Fruit fly (Drosophila melanogaster) whole organism, embryonic: ENCODE data around the gene Sdhaf3.
A peak's percentile ranks its signal among the peaks of the same experiment; 100 is the strongest.

Experiments
- Ada2b ChIP-seq: fragments of 200-800 bp; sonication (Bioruptor generic); IDR thresholded peaks from 2 replicates; pipeline ENCODE4 v1.3.6; 2022; ENCODE audit warnings: missing biosample characterization, missing genetic modification characterization
- B-H1 ChIP-seq: fragments of 200-800 bp; sonication (Bioruptor generic); IDR thresholded peaks from 3 replicates; pipeline ENCODE4 v1.3.6; 2022; ENCODE audit warnings: missing biosample characterization, missing genetic modification characterization
- Bgb ChIP-seq: fragments of 200-800 bp; sonication (Bioruptor generic); IDR thresholded peaks from 2 replicates; pipeline ENCODE4 v1.3.6; 2022; ENCODE audit warnings: missing biosample characterization, missing genetic modification characterization; ENCODE audit not compliant: partially characterized antibody
- Blimp-1 ChIP-seq: fragments of 200-800 bp; sonication (Bioruptor generic); optimal IDR thresholded peaks from 3 replicates; lab custom pipeline; 2018; ENCODE audit warnings: missing biosample characterization, missing genetic modification characterization, mild to moderate bottlenecking, moderate library complexity, missing genetic modification reagents
- C15 ChIP-seq: fragments of 200-800 bp; sonication (Bioruptor generic); IDR thresholded peaks from 3 replicates; pipeline ENCODE4 v1.3.6; 2022; ENCODE audit warnings: missing biosample characterization, missing genetic modification characterization
- CG10565 ChIP-seq: fragments of 200-800 bp; sonication (Bioruptor generic); optimal IDR thresholded peaks from 3 replicates; lab custom pipeline; 2016; ENCODE audit warnings: missing biosample characterization, mild to moderate bottlenecking, missing genetic modification characterization
- CG11247 ChIP-seq: fragments of 200-800 bp; sonication (Bioruptor generic); IDR thresholded peaks from 2 replicates; pipeline ENCODE4 v1.3.6; 2022; ENCODE audit warnings: missing biosample characterization, missing genetic modification characterization
- CG11695 ChIP-seq: fragments of 200-800 bp; sonication (Bioruptor generic); IDR thresholded peaks from 3 replicates; pipeline ENCODE4 v1.3.6; 2022; ENCODE audit warnings: missing biosample characterization, missing genetic modification characterization
- CG11723 ChIP-seq: fragments of 200-800 bp; sonication (Bioruptor generic); optimal IDR thresholded peaks from 2 replicates; lab custom pipeline; 2017; ENCODE audit warnings: missing biosample characterization, mild to moderate bottlenecking, missing genetic modification characterization
- CG1602 ChIP-seq: fragments of 200-800 bp; sonication (Bioruptor generic); optimal IDR thresholded peaks from 3 replicates; lab custom pipeline; 2016; ENCODE audit warnings: missing biosample characterization, missing genetic modification characterization
- CG1647 ChIP-seq: fragments of 200-800 bp; sonication (Bioruptor generic); optimal IDR thresholded peaks from 3 replicates; lab custom pipeline; 2016; ENCODE audit warnings: missing biosample characterization, missing genetic modification characterization
- CG16779 ChIP-seq: fragments of 200-800 bp; sonication (Bioruptor generic); IDR thresholded peaks from 2 replicates; pipeline ENCODE4 v1.3.6; 2022; ENCODE audit warnings: missing biosample characterization, missing genetic modification characterization
- CG16863 ChIP-seq: fragments of 200-800 bp; sonication (Bioruptor generic); optimal IDR thresholded peaks from 3 replicates; lab custom pipeline; 2016; ENCODE audit warnings: missing biosample characterization, missing genetic modification characterization
- CG17385 ChIP-seq: fragments of 200-800 bp; sonication (Bioruptor generic); optimal IDR thresholded peaks from 3 replicates; lab custom pipeline; 2018; ENCODE audit warnings: missing biosample characterization, mild to moderate bottlenecking, missing genetic modification characterization
- CG17568 ChIP-seq: fragments of 200-800 bp; sonication (Bioruptor generic); optimal IDR thresholded peaks from 2 replicates; lab custom pipeline; 2018; ENCODE audit warnings: missing biosample characterization, mild to moderate bottlenecking, missing genetic modification characterization, moderate library complexity
- CG17912 ChIP-seq: fragments of 200-800 bp; sonication (Bioruptor generic); optimal IDR thresholded peaks from 2 replicates; lab custom pipeline; 2018; ENCODE audit warnings: missing biosample characterization, mild to moderate bottlenecking, missing genetic modification characterization
- CG1832 ChIP-seq: fragments of 200-800 bp; sonication (Bioruptor generic); optimal IDR thresholded peaks from 2 replicates; lab custom pipeline; 2017; ENCODE audit warnings: missing biosample characterization, mild to moderate bottlenecking, missing genetic modification characterization, inconsistent platforms
- CG30020 ChIP-seq: fragments of 200-800 bp; optimal IDR thresholded peaks from 2 replicates; lab custom pipeline; 2019; ENCODE audit warnings: missing biosample characterization, mild to moderate bottlenecking, missing genetic modification characterization, moderate library complexity
- CG3281 ChIP-seq: fragments of 200-800 bp; sonication (Bioruptor generic); optimal IDR thresholded peaks from 3 replicates; lab custom pipeline; 2017; ENCODE audit warnings: missing biosample characterization, mild to moderate bottlenecking, missing genetic modification characterization
- CG4328 ChIP-seq: fragments of 200-800 bp; sonication (Bioruptor generic); optimal IDR thresholded peaks from 3 replicates; lab custom pipeline; 2017; ENCODE audit warnings: missing biosample characterization, missing genetic modification reagents, missing genetic modification characterization
- CG4404 ChIP-seq: fragments of 200-800 bp; sonication (Bioruptor generic); IDR thresholded peaks from 2 replicates; pipeline ENCODE4 v1.3.6; 2022; ENCODE audit warnings: missing biosample characterization, missing genetic modification characterization
- CG6254 ChIP-seq: fragments of 200-800 bp; sonication (Bioruptor generic); optimal IDR thresholded peaks from 3 replicates; lab custom pipeline; 2017; ENCODE audit warnings: mild to moderate bottlenecking, missing biosample characterization, missing genetic modification reagents, missing genetic modification characterization
- CG6654 ChIP-seq: fragments of 200-800 bp; sonication (Bioruptor generic); optimal IDR thresholded peaks from 2 replicates; lab custom pipeline; 2017; ENCODE audit warnings: missing biosample characterization, mild to moderate bottlenecking, missing genetic modification characterization
- CG6791 ChIP-seq: fragments of 200-800 bp; sonication (Bioruptor generic); IDR thresholded peaks from 3 replicates; pipeline ENCODE4 v1.3.6; 2022; ENCODE audit warnings: missing biosample characterization, missing genetic modification characterization; ENCODE audit not compliant: partially characterized antibody
- H15 ChIP-seq: fragments of 200-800 bp; sonication (Bioruptor generic); IDR thresholded peaks from 3 replicates; pipeline ENCODE4 v1.3.6; 2022; ENCODE audit warnings: missing biosample characterization, missing genetic modification characterization
- HHEX ChIP-seq: fragments of 200-800 bp; sonication (Bioruptor generic); optimal IDR thresholded peaks from 3 replicates; lab custom pipeline; 2017; ENCODE audit warnings: missing biosample characterization, mild to moderate bottlenecking, missing genetic modification characterization, missing genetic modification reagents
- HLH54F ChIP-seq: fragments of 200-800 bp; sonication (Bioruptor generic); optimal IDR thresholded peaks from 3 replicates; lab custom pipeline; 2016; ENCODE audit warnings: missing biosample characterization, missing genetic modification characterization
- HLHmδ ChIP-seq: fragments of 200-800 bp; sonication (Bioruptor generic); optimal IDR thresholded peaks from 2 replicates; lab custom pipeline; 2018; ENCODE audit warnings: missing biosample characterization, mild to moderate bottlenecking, missing genetic modification characterization, moderate library complexity
- MBD-R2 ChIP-seq: fragments of 200-800 bp; sonication (Bioruptor generic); IDR thresholded peaks from 2 replicates; pipeline ENCODE4 v1.3.6; 2022; ENCODE audit warnings: missing biosample characterization, missing genetic modification characterization
- Sry-δ ChIP-seq: fragments of 200-800 bp; sonication (Bioruptor generic); optimal IDR thresholded peaks from 2 replicates; lab custom pipeline; 2016; ENCODE audit warnings: missing biosample characterization, missing genetic modification characterization
- bbx ChIP-seq: fragments of 200-800 bp; sonication (Bioruptor generic); IDR thresholded peaks from 2 replicates; pipeline ENCODE4 v1.3.6; 2022; ENCODE audit warnings: missing biosample characterization, missing genetic modification characterization; ENCODE audit not compliant: partially characterized antibody
- cad ChIP-seq: fragments of >200 bp; optimal IDR thresholded peaks from 2 replicates; lab custom pipeline; 2017; ENCODE audit warnings: missing biosample characterization, missing genetic modification characterization
- chm ChIP-seq: fragments of 200-800 bp; sonication (Bioruptor generic); IDR thresholded peaks from 2 replicates; pipeline ENCODE4 v1.3.6; 2022; ENCODE audit warnings: missing biosample characterization, missing genetic modification characterization
- chn ChIP-seq: fragments of 200-800 bp; sonication (Bioruptor generic); optimal IDR thresholded peaks from 2 replicates; lab custom pipeline; 2016; ENCODE audit warnings: missing biosample characterization, missing genetic modification characterization
- ci ChIP-seq: fragments of 200-800 bp; sonication (Bioruptor generic); IDR thresholded peaks from 3 replicates; pipeline ENCODE4 v1.3.6; 2022; ENCODE audit warnings: missing biosample characterization, missing genetic modification characterization
- corto ChIP-seq: fragments of 200-800 bp; sonication (Bioruptor generic); optimal IDR thresholded peaks from 2 replicates; lab custom pipeline; 2016; ENCODE audit warnings: missing biosample characterization, mild to moderate bottlenecking, missing genetic modification characterization, moderate library complexity
- crc ChIP-seq: fragments of 200-800 bp; sonication (Bioruptor generic); optimal IDR thresholded peaks from 2 replicates; lab custom pipeline; 2016; ENCODE audit warnings: missing biosample characterization, missing genetic modification characterization
- eve ChIP-seq, 2 experiments: fragments of >200 bp; optimal IDR thresholded peaks; 2 replicates each; lab custom pipeline; 2017; ENCODE audit warnings: missing biosample characterization in 2 of 2, missing genetic modification characterization in 2 of 2
- hb ChIP-seq: fragments of 200-800 bp; sonication (Bioruptor generic); IDR thresholded peaks from 3 replicates; pipeline ENCODE4 v1.3.6; 2022; ENCODE audit warnings: missing biosample characterization, missing genetic modification characterization; ENCODE audit not compliant: partially characterized antibody
- hbn ChIP-seq: fragments of 200-800 bp; sonication (Bioruptor generic); IDR thresholded peaks from 2 replicates; pipeline ENCODE4 v1.3.6; 2022; ENCODE audit warnings: missing biosample characterization, missing genetic modification characterization; ENCODE audit not compliant: partially characterized antibody
- ind ChIP-seq: fragments of 200-800 bp; sonication (Bioruptor generic); optimal IDR thresholded peaks from 3 replicates; lab custom pipeline; 2016; ENCODE audit warnings: missing biosample characterization, missing genetic modification characterization
- jigr1 ChIP-seq: fragments of 200-800 bp; sonication (Bioruptor generic); IDR thresholded peaks from 3 replicates; pipeline ENCODE4 v1.3.6; 2022; ENCODE audit warnings: missing biosample characterization, missing genetic modification characterization
- kay ChIP-seq: fragments of 200-800 bp; sonication (Bioruptor generic); optimal IDR thresholded peaks from 2 replicates; lab custom pipeline; 2016; ENCODE audit warnings: missing biosample characterization, missing genetic modification characterization
- nerfin-2 ChIP-seq: fragments of 200-800 bp; sonication (Bioruptor generic); IDR thresholded peaks from 2 replicates; pipeline ENCODE4 v1.3.6; 2022; ENCODE audit warnings: missing biosample characterization, missing genetic modification characterization; ENCODE audit not compliant: partially characterized antibody
- oc ChIP-seq: fragments of 200-800 bp; sonication (Bioruptor generic); optimal IDR thresholded peaks from 2 replicates; lab custom pipeline; 2018; ENCODE audit warnings: missing biosample characterization, mild to moderate bottlenecking, missing genetic modification characterization, moderate library complexity
- phol ChIP-seq: fragments of 200-800 bp; sonication (Bioruptor generic); optimal IDR thresholded peaks from 3 replicates; lab custom pipeline; 2018; ENCODE audit warnings: missing biosample characterization, mild to moderate bottlenecking, missing genetic modification characterization, moderate library complexity
- row ChIP-seq: fragments of 200-800 bp; sonication (Bioruptor generic); IDR thresholded peaks from 3 replicates; pipeline ENCODE4 v1.3.6; 2022; ENCODE audit warnings: missing biosample characterization, missing genetic modification characterization
- sd ChIP-seq: fragments of 200-800 bp; sonication (Bioruptor generic); optimal IDR thresholded peaks from 3 replicates; lab custom pipeline; 2018; ENCODE audit warnings: missing biosample characterization, mild to moderate bottlenecking, missing genetic modification characterization, moderate library complexity
- sr ChIP-seq: fragments of 200-800 bp; sonication (Bioruptor generic); IDR thresholded peaks from 3 replicates; pipeline ENCODE4 v1.3.6; 2022; ENCODE audit warnings: missing biosample characterization, missing genetic modification characterization
- tap ChIP-seq: fragments of 200-800 bp; optimal IDR thresholded peaks from 3 replicates; lab custom pipeline; 2019; ENCODE audit warnings: missing biosample characterization, mild to moderate bottlenecking, missing genetic modification characterization, moderate library complexity
- vfl ChIP-seq: fragments of 200-800 bp; sonication (Bioruptor generic); optimal IDR thresholded peaks from 2 replicates; lab custom pipeline; 2016; ENCODE audit warnings: missing biosample characterization, missing genetic modification characterization

The Sdhaf3 gene

dm6 chr3R:16453597-16453996 is 28.7 kb downstream of the Sdhaf3 start, which contains the start of gene Pak3 (continued):
- no peak for TF ChIP-seq HLH54F (GFP tag; lab: Kevin White, UChicago)
- peak; percentile 82 for TF ChIP-seq bbx (GFP tag; lab: Robert Waterston, UW)
- TF ChIP-seq eve (GFP tag; optimal IDR thresholded peaks at IDR 0.05; lab: Kevin White, UChicago): no peak
- peak; percentile 37 for TF ChIP-seq CG30020 (tag; lab: Kevin White, UChicago)
- peak; percentile 77 for TF ChIP-seq CG6791 (GFP tag; lab: Robert Waterston, UW)
- TF ChIP-seq kay: no peak
- TF ChIP-seq hbn: peak; percentile 80
- no peak for TF ChIP-seq CG17912 (GFP tag; lab: Kevin White, UChicago)
- peak; percentile 16 for TF ChIP-seq tap (tag; lab: Kevin White, UChicago)
- TF ChIP-seq Blimp-1 (GFP tag; lab: Kevin White, UChicago): peak; percentile 18
- TF ChIP-seq H15 (GFP tag; lab: Robert Waterston, UW): no peak
- TF ChIP-seq B-H1: no peak
- TF ChIP-seq CG1647: no peak
- TF ChIP-seq ci (GFP tag; lab: Robert Waterston, UW): peak; percentile 32; the same call in 1 of the 3 replicates
- TF ChIP-seq Sry-δ (GFP tag; lab: Kevin White, UChicago): peak; percentile 37
- TF ChIP-seq HLHmδ (GFP tag; lab: Kevin White, UChicago): no peak
- TF ChIP-seq Ada2b (GFP tag; lab: Robert Waterston, UW): no peak
- TF ChIP-seq CG3281 (GFP tag; lab: Kevin White, UChicago): no peak
- TF ChIP-seq CG11723 (GFP tag; lab: Kevin White, UChicago): no peak
- no peak for TF ChIP-seq crc (GFP tag; lab: Kevin White, UChicago)
- no peak for TF ChIP-seq CG6254 (GFP tag; lab: Kevin White, UChicago)
- TF ChIP-seq CG4404 (GFP tag; lab: Robert Waterston, UW): no peak
- no peak for TF ChIP-seq oc (tag; lab: Kevin White, UChicago)
- no peak for TF ChIP-seq chn
- TF ChIP-seq C15 (GFP tag; lab: Robert Waterston, UW): no peak
- TF ChIP-seq chm: no peak; the same call in 1 of the 2 replicates
- TF ChIP-seq CG16779: no peak
- TF ChIP-seq CG17568: no peak
- no peak for TF ChIP-seq CG1832 (GFP tag; lab: Kevin White, UChicago)
- TF ChIP-seq sr (GFP tag; lab: Robert Waterston, UW): no peak
- TF ChIP-seq phol (tag; lab: Kevin White, UChicago): peak; percentile 4
- TF ChIP-seq ind (GFP tag; lab: Kevin White, UChicago): no peak
- no peak; the same call in 2 of the 3 replicates for TF ChIP-seq jigr1 (GFP tag; lab: Robert Waterston, UW)
- peak; percentile 17; the same call in 2 of the 3 replicates for TF ChIP-seq hb (GFP tag; lab: Robert Waterston, UW)
- no peak for TF ChIP-seq corto (GFP tag; lab: Kevin White, UChicago)
- peak; percentile 53; the same call in 1 of the 2 replicates for TF ChIP-seq MBD-R2 (GFP tag; lab: Robert Waterston, UW)
- no peak for TF ChIP-seq CG11247 (GFP tag; lab: Robert Waterston, UW)
- peak; percentile 9; the same call in 1 of the 2 replicates for TF ChIP-seq nerfin-2 (GFP tag; lab: Robert Waterston, UW)
- TF ChIP-seq CG6654 (GFP tag; lab: Kevin White, UChicago): no peak
- no peak for TF ChIP-seq HHEX
- TF ChIP-seq CG4328 (GFP tag; lab: Kevin White, UChicago): no peak
- no peak for TF ChIP-seq CG1602 (GFP tag; lab: Kevin White, UChicago)
- TF ChIP-seq sd (tag; lab: Kevin White, UChicago): no peak
- no peak for TF ChIP-seq cad (GFP tag; lab: Kevin White, UChicago)
- TF ChIP-seq CG17385: peak; percentile 6
- TF ChIP-seq Bgb (GFP tag; lab: Robert Waterston, UW): peak; percentile 84
- no peak for TF ChIP-seq CG10565
- no peak for TF ChIP-seq CG16863 (GFP tag; lab: Kevin White, UChicago)
- peak; percentile 51; the same call in 1 of the 3 replicates for TF ChIP-seq row
- no peak for TF ChIP-seq CG11695 (GFP tag; lab: Robert Waterston, UW)
- TF ChIP-seq vfl: no peak
